Fruit fly (Drosophila melanogaster): ENCODE measurements around the gene Nadsyn.

- TF ChIP-seq fd85E (GFP tag; optimal IDR thresholded peaks at IDR 0.05) = no peak
- TF ChIP-seq fkh (GFP tag; optimal IDR thresholded peaks at IDR 0.05) = no peak
- TF ChIP-seq Eip93F (GFP tag; optimal IDR thresholded peaks at IDR 0.05) = no peak
- no peak for TF ChIP-seq Sox102F (GFP tag; optimal IDR thresholded peaks at IDR 0.05)
- TF ChIP-seq pdm3 (GFP tag; optimal IDR thresholded peaks at IDR 0.05) = no peak
- TF ChIP-seq Blimp-1 (GFP tag; optimal IDR thresholded peaks at IDR 0.05) = no peak
- no peak for TF ChIP-seq CG6163 (GFP tag; IDR thresholded peaks at IDR 0.05)
- no peak for TF ChIP-seq Hr38 (GFP tag; optimal IDR thresholded peaks at IDR 0.05)
- TF ChIP-seq CG6854 (GFP tag; optimal IDR thresholded peaks at IDR 0.05) = no peak
- no peak for TF ChIP-seq CG3919 (GFP tag; optimal IDR thresholded peaks at IDR 0.05)
- TF ChIP-seq Sox14 (GFP tag; optimal IDR thresholded peaks at IDR 0.05) = no peak
- no peak for TF ChIP-seq Gug (GFP tag; IDR thresholded peaks at IDR 0.05)
Measured at dm6 chrX:13753775-13754174, 35.7 kb upstream of the Nadsyn start.

All from whole organism, prepupa.